Worm (Caenorhabditis elegans): ENCODE results near the gene mex-5.

mex-5 gene

DNA sequence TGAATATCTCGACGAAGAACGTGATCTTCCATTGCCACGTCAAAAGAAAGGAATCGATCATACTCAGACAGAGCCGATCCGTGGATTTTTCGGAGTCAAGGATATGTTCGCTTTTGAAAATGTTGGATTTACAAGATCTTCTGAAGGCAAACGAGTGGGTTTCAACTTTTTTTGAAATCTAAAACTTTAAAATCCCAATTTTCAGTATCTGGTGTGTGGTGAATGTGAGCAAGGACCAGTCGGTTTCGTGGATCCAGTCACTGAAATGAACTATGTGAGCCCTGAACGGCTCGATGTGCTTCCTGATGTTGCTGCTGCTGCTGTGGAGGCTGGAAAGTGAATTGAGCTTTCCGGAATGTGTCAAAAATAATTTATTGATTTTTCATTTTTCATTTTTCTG, 33.4 kb downstream of the mex-5 start, which contains the start of gene lsm-3:
Gene lsm-3 (plus strand): TSS at position 301 of the 400 bp plus-strand sequence.
- TF ChIP-seq ama-1 (optimal IDR thresholded peaks at IDR 0.05) (no peak), nhr-11 (tag; optimal IDR thresholded peaks at IDR 0.05) (no peak), egl-27 (tag; optimal IDR thresholded peaks at IDR 0.05) (no peak), elt-3 (tag; optimal IDR thresholded peaks at IDR 0.05) (no peak), nhr-237 (tag; optimal IDR thresholded peaks at IDR 0.05) (no peak)

DNA sequence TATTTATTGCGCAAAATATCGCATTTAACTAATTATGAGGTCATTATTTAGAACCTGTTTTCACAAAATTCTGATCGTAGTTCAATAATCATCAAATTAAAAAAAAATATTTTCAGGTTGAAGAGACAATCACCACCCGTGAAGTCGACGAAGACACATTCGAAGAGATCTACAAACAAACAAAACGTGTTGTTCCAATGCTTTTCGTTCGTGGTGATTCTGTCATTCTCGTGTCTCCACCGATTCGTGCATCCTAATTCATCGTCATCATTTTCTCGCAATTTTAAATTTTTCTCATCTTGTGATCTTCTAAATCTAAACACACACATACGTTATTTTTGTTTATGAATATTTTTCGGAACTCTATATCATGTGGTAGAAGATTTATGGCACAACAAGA, 35.3 kb downstream of the mex-5 start:
- no peak for TF ChIP-seq lin-11 (tag; optimal IDR thresholded peaks at IDR 0.05)
- no peak for TF ChIP-seq alr-1 (tag; optimal IDR thresholded peaks at IDR 0.05)
- peak; percentile 7 for TF ChIP-seq unc-55 (GFP tag; optimal IDR thresholded peaks at IDR 0.05)
- TF ChIP-seq R02D3.7 (tag; optimal IDR thresholded peaks at IDR 0.05), result no peak
- TF ChIP-seq F13H6.1 (tag; optimal IDR thresholded peaks at IDR 0.05), result no peak
- TF ChIP-seq skn-1 (tag; optimal IDR thresholded peaks at IDR 0.05), result no peak
- TF ChIP-seq nhr-77 (tag; optimal IDR thresholded peaks at IDR 0.05), result no peak
- TF ChIP-seq mbf-1 (tag; optimal IDR thresholded peaks at IDR 0.05), result no peak
- no peak for TF ChIP-seq nhr-237 (tag; optimal IDR thresholded peaks at IDR 0.05)
- no peak for TF ChIP-seq dmd-4 (tag; optimal IDR thresholded peaks at IDR 0.05)
- TF ChIP-seq ztf-11 (tag; optimal IDR thresholded peaks at IDR 0.05), result no peak
- TF ChIP-seq ztf-4 (tag; optimal IDR thresholded peaks at IDR 0.05), result no peak
- peak; percentile 9 for TF ChIP-seq crh-2 (tag; optimal IDR thresholded peaks at IDR 0.05)
- TF ChIP-seq elt-3 (tag; optimal IDR thresholded peaks at IDR 0.05), result no peak
- TF ChIP-seq nhr-10 (tag; optimal IDR thresholded peaks at IDR 0.05), result no peak
- no peak for TF ChIP-seq blmp-1 (tag; optimal IDR thresholded peaks at IDR 0.05; ENCODE audit: insufficient read depth)
- TF ChIP-seq egl-27 (tag; optimal IDR thresholded peaks at IDR 0.05), result no peak
- TF ChIP-seq lsy-2 (tag; optimal IDR thresholded peaks at IDR 0.05), result peak in 1 of 2 experiments; percentile 3
- no peak for TF ChIP-seq lin-39 (tag; optimal IDR thresholded peaks at IDR 0.05)
- peak; percentile 57 for TF ChIP-seq Y55F3AM.14 (GFP tag; optimal IDR thresholded peaks at IDR 0.05)
- TF ChIP-seq ceh-16 (tag; optimal IDR thresholded peaks at IDR 0.05), result no peak
- no peak for TF ChIP-seq sem-4 (tag; optimal IDR thresholded peaks at IDR 0.05)
- no peak for TF ChIP-seq nhr-11 (tag; optimal IDR thresholded peaks at IDR 0.05)
- TF ChIP-seq ZK546.5 (tag; optimal IDR thresholded peaks at IDR 0.05), result no peak
- TF ChIP-seq sma-9 (GFP tag; optimal IDR thresholded peaks at IDR 0.05), result no peak
- no peak for TF ChIP-seq sma-9 (tag; optimal IDR thresholded peaks at IDR 0.05)
- no peak for TF ChIP-seq aly-2 (tag; optimal IDR thresholded peaks at IDR 0.05)
- TF ChIP-seq ztf-1 (GFP tag; conservative IDR thresholded peaks at IDR 0.05), result no peak
- peak; percentile 44 for TF ChIP-seq ama-1 (optimal IDR thresholded peaks at IDR 0.05)
- no peak for TF ChIP-seq unc-62 (GFP tag; optimal IDR thresholded peaks at IDR 0.05)
- no peak for TF ChIP-seq nhr-23 (tag; optimal IDR thresholded peaks at IDR 0.05)
- peak; percentile 48 for TF ChIP-seq nhr-25 (tag; optimal IDR thresholded peaks at IDR 0.05)
- no peak for TF ChIP-seq C34F6.9 (tag; optimal IDR thresholded peaks at IDR 0.05)
- TF ChIP-seq unc-39 (tag; optimal IDR thresholded peaks at IDR 0.05), result no peak
- no peak for TF ChIP-seq zag-1 (tag; optimal IDR thresholded peaks at IDR 0.05)
- no peak for TF ChIP-seq nhr-12 (tag; optimal IDR thresholded peaks at IDR 0.05)
- TF ChIP-seq gmeb-1 (tag; optimal IDR thresholded peaks at IDR 0.05), result peak; percentile 40
- TF ChIP-seq sma-3 (GFP tag; optimal IDR thresholded peaks at IDR 0.05), result no peak
- TF ChIP-seq nhr-21 (tag; optimal IDR thresholded peaks at IDR 0.05), result peak; percentile 84
- no peak for TF ChIP-seq mdl-1 (tag; optimal IDR thresholded peaks at IDR 0.05)
- TF ChIP-seq lin-13 (GFP tag; optimal IDR thresholded peaks at IDR 0.05), result no peak
- no peak for TF ChIP-seq elt-1 (tag; optimal IDR thresholded peaks at IDR 0.05)
- no peak for TF ChIP-seq fos-1 (tag; optimal IDR thresholded peaks at IDR 0.05)
- no peak for TF ChIP-seq ceh-82 (tag; optimal IDR thresholded peaks at IDR 0.05)
- TF ChIP-seq nhr-129 (tag; optimal IDR thresholded peaks at IDR 0.05), result peak; percentile 16
- peak; percentile 28 for TF ChIP-seq nhr-6 (tag; optimal IDR thresholded peaks at IDR 0.05)
- TF ChIP-seq snpc-4 (tag; optimal IDR thresholded peaks at IDR 0.05), result no peak
- no peak for TF ChIP-seq peb-1 (tag; optimal IDR thresholded peaks at IDR 0.05)
- no peak for TF ChIP-seq mab-5 (tag; optimal IDR thresholded peaks at IDR 0.05)
